Worm (Caenorhabditis elegans) whole organism, young adult: ENCODE data around the gene ZK686.6.

Experiments
- C06A6.2 ChIP-seq: fragments of 200-800 bp; sonication (Bioruptor generic); conservative IDR thresholded peaks from 2 replicates; pipeline ENCODE4 v1.3.6; 2022; ENCODE audit warnings: missing genetic modification characterization, missing compliant biosample characterization
- C17E4.6 ChIP-seq: fragments of 200-800 bp; sonication (Bioruptor generic); IDR thresholded peaks from 2 replicates; pipeline ENCODE4 v1.3.6; 2022; ENCODE audit warnings: missing genetic modification reagents, missing genetic modification characterization, missing compliant biosample characterization
- efl-1 ChIP-seq: fragments of 150-350 bp; optimal IDR thresholded peaks from 2 replicates; lab custom pipeline; 2014; ENCODE audit warnings: missing biosample characterization, missing genetic modification reagents, missing genetic modification characterization
- him-1 ChIP-seq: sonication (generic microtip); optimal IDR thresholded peaks from 2 replicates; lab custom pipeline; 2016; ENCODE audit warnings: missing genotype, missing genetic modification reagents, missing genetic modification characterization, missing compliant biosample characterization
- lin-26 ChIP-seq: fragments of 200-800 bp; sonication (Bioruptor generic); IDR thresholded peaks from 2 replicates; pipeline ENCODE4 v1.3.6; 2022; ENCODE audit warnings: missing genetic modification reagents, missing genetic modification characterization, missing compliant biosample characterization
- madf-10 ChIP-seq: sonication (generic microtip); optimal IDR thresholded peaks from 2 replicates; lab custom pipeline; 2016; ENCODE audit warnings: mild to moderate bottlenecking, missing genetic modification characterization, missing compliant biosample characterization
- snpc-4 ChIP-seq, 5 experiments: fragments of 150-350 bp in 1 of 5; sonication (generic microtip) in 4 of 5; optimal IDR thresholded peaks; 2 replicates each; lab custom pipeline; 2014 to 2018; ENCODE audit warnings: missing genetic modification characterization in 5 of 5, missing biosample characterization in 3 of 5, antibody characterized with exemption in 2 of 5, mild to moderate bottlenecking in 2 of 5, missing compliant biosample characterization in 2 of 5, missing genotype in 2 of 5, moderate library complexity in 2 of 5, missing genetic modification reagents in 1 of 5
- xnd-1 ChIP-seq: sonication (generic microtip); optimal IDR thresholded peaks from 2 replicates; lab custom pipeline; 2016; ENCODE audit warnings: missing genotype, missing genetic modification reagents, missing genetic modification characterization, missing compliant biosample characterization

- TF ChIP-seq xnd-1 (tag; lab: Kevin White, UChicago): no peak
- no peak for TF ChIP-seq him-1 (tag; lab: Kevin White, UChicago)
- no peak for TF ChIP-seq snpc-4 (GFP tag; optimal IDR thresholded peaks at IDR 0.05; lab: Kevin White, UChicago)
- no peak for TF ChIP-seq snpc-4 (tag; optimal IDR thresholded peaks at IDR 0.05; lab: Kevin White, UChicago)
- no peak for TF ChIP-seq lin-26
- no peak for TF ChIP-seq C17E4.6 (GFP tag; lab: Robert Waterston, UW)
- TF ChIP-seq efl-1 (GFP tag; lab: Kevin White, UChicago): no peak
- no peak for TF ChIP-seq madf-10
- TF ChIP-seq C06A6.2 (GFP tag; lab: Robert Waterston, UW): no peak
Measured at ce11 chrIII:7722411-7722810, 50.4 kb downstream of the ZK686.6 start.
